Fruit fly (Drosophila melanogaster) whole organism, adult: ENCODE results near the gene CG18666.

ENCODE experiments used
- CG11617 ChIP-seq: fragments of 200-800 bp; sonication (Bioruptor generic); optimal IDR thresholded peaks from 2 replicates; lab custom pipeline; 2017; ENCODE audit warnings: mild to moderate bottlenecking, missing biosample characterization, missing genetic modification reagents, missing genetic modification characterization
- CG12768 ChIP-seq: fragments of 200-800 bp; sonication (Bioruptor generic); optimal IDR thresholded peaks from 2 replicates; lab custom pipeline; 2017; ENCODE audit warnings: missing biosample characterization, missing genetic modification characterization, mild to moderate bottlenecking, moderate library complexity, missing genetic modification reagents
- CG14711 ChIP-seq: fragments of 200-800 bp; sonication (Bioruptor generic); optimal IDR thresholded peaks from 2 replicates; lab custom pipeline; 2018; ENCODE audit warnings: missing biosample characterization, mild to moderate bottlenecking, missing genetic modification characterization, moderate library complexity
- CG1620 ChIP-seq: fragments of 200-800 bp; sonication (Bioruptor generic); optimal IDR thresholded peaks from 2 replicates; lab custom pipeline; 2016; ENCODE audit warnings: missing biosample characterization, missing genetic modification characterization
- CG33017 ChIP-seq: fragments of 200-800 bp; sonication (Bioruptor generic); optimal IDR thresholded peaks from 2 replicates; lab custom pipeline; 2018; ENCODE audit warnings: missing biosample characterization, mild to moderate bottlenecking, missing genetic modification characterization, moderate library complexity
- CG5204 ChIP-seq: fragments of 200-800 bp; sonication (Bioruptor generic); optimal IDR thresholded peaks from 2 replicates; lab custom pipeline; 2016; ENCODE audit warnings: missing biosample characterization, missing genetic modification characterization
- CG7045 ChIP-seq: fragments of 200-800 bp; sonication (Bioruptor generic); optimal IDR thresholded peaks from 2 replicates; lab custom pipeline; 2017; ENCODE audit warnings: missing biosample characterization, mild to moderate bottlenecking, missing genetic modification characterization
- CG7101 ChIP-seq: fragments of 200-800 bp; sonication (Bioruptor generic); optimal IDR thresholded peaks from 2 replicates; lab custom pipeline; 2018; ENCODE audit warnings: missing biosample characterization, mild to moderate bottlenecking, missing genetic modification characterization, moderate library complexity
- Clk ChIP-seq: fragments of 200-800 bp; sonication (Bioruptor generic); optimal IDR thresholded peaks from 2 replicates; lab custom pipeline; 2017; ENCODE audit warnings: missing biosample characterization, missing genetic modification characterization
- Crg-1 ChIP-seq: fragments of 200-800 bp; sonication (Bioruptor generic); optimal IDR thresholded peaks from 2 replicates; lab custom pipeline; 2016; ENCODE audit warnings: missing biosample characterization, missing genetic modification characterization
- Hr96 ChIP-seq: fragments of 200-800 bp; sonication (Bioruptor generic); optimal IDR thresholded peaks from 2 replicates; lab custom pipeline; 2016; ENCODE audit warnings: missing biosample characterization, missing genetic modification characterization
- Mnt ChIP-seq: fragments of 200-800 bp; sonication (Bioruptor generic); optimal IDR thresholded peaks from 2 replicates; lab custom pipeline; 2016; ENCODE audit warnings: missing biosample characterization, mild to moderate bottlenecking, missing genetic modification characterization
- bab1 ChIP-seq: fragments of 200-800 bp; sonication (Bioruptor generic); optimal IDR thresholded peaks from 3 replicates; lab custom pipeline; 2019; ENCODE audit warnings: missing biosample characterization, mild to moderate bottlenecking, missing genetic modification characterization, moderate library complexity
- cic ChIP-seq: fragments of 200-800 bp; sonication (Bioruptor generic); optimal IDR thresholded peaks from 2 replicates; lab custom pipeline; 2017; ENCODE audit warnings: missing biosample characterization, mild to moderate bottlenecking, missing genetic modification characterization, moderate library complexity
- cnc ChIP-seq, 2 experiments: fragments of >200 bp; optimal IDR thresholded peaks; 2 replicates each; lab custom pipeline; 2017
- kay ChIP-seq: fragments of 200-800 bp; sonication (Bioruptor generic); peaks from one replicate; lab custom pipeline; 2016; ENCODE audit warnings: missing biosample characterization, missing genetic modification characterization, borderline replicate concordance
- ovo ChIP-seq: fragments of 200-800 bp; sonication (Bioruptor generic); optimal IDR thresholded peaks from 2 replicates; lab custom pipeline; 2016; ENCODE audit warnings: missing biosample characterization, missing genetic modification characterization
- pad ChIP-seq: fragments of 200-800 bp; sonication (Bioruptor generic); optimal IDR thresholded peaks from 3 replicates; lab custom pipeline; 2017; ENCODE audit warnings: missing biosample characterization, missing genetic modification characterization, mild to moderate bottlenecking, moderate library complexity, missing genetic modification reagents
- tj ChIP-seq: fragments of 200-800 bp; sonication (Bioruptor generic); optimal IDR thresholded peaks from 3 replicates; lab custom pipeline; 2017; ENCODE audit warnings: missing biosample characterization, mild to moderate bottlenecking, missing genetic modification characterization, moderate library complexity
- toe ChIP-seq: fragments of 200-800 bp; sonication (Bioruptor generic); optimal IDR thresholded peaks from 2 replicates; lab custom pipeline; 2016; ENCODE audit warnings: missing biosample characterization, missing genetic modification characterization

Gene CG18666

DNA sequence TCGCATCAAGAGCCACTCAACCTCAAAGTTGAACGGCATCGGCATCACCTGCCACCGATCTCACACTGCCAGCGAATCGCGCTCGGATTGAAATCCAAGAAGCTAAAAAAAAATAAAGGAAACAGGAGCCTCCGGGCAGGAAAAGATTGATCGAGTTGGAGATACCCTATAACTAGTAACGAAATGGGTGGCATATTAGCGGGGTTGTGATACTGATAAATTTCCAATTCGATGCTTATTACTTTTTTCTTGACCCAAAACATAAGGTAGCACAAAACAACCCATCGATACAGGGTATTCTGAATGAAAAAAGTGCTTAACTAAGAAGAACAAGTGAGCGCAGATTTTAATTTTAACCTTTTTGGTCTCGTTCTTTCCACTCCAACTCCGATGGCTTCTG is 37.7 kb downstream of the CG18666 start:
- TF ChIP-seq toe (GFP tag; lab: Kevin White, UChicago) = no peak
- TF ChIP-seq Crg-1 (GFP tag; lab: Kevin White, UChicago) = no peak
- TF ChIP-seq CG11617 (GFP tag; lab: Kevin White, UChicago) = no peak
- TF ChIP-seq bab1 = no peak
- TF ChIP-seq cnc (optimal IDR thresholded peaks at IDR 0.05; lab: Kevin White, UChicago) = no peak
- no peak for TF ChIP-seq Mnt (GFP tag; lab: Kevin White, UChicago)
- TF ChIP-seq kay (GFP tag; lab: Kevin White, UChicago) = no peak
- no peak for TF ChIP-seq CG14711 (tag; lab: Kevin White, UChicago)

DNA sequence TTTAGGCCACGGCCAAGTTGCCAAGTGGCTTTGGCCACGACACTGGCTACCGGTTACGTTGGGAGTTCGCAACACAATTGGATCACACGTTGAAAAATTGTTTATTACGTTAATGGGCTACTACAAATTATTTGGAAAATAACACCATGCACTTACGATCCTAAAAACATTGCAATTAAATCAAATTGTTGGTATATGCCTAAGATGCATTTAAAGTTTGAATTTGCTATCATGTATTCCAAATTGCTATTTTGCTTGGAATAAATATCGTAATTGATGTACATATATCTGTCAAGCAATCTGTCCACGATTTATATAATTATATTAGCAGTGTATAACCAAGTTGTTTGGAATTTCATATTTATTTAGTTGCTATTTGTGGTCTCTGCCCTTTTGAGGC is 38.3 kb downstream of the CG18666 start:
- no peak for TF ChIP-seq CG1620 (GFP tag; lab: Kevin White, UChicago)
- no peak for TF ChIP-seq cnc (optimal IDR thresholded peaks at IDR 0.05; lab: Kevin White, UChicago)
- TF ChIP-seq Crg-1 (GFP tag; lab: Kevin White, UChicago) = no peak
- no peak for TF ChIP-seq CG33017
- no peak for TF ChIP-seq cic (GFP tag; lab: Kevin White, UChicago)
- TF ChIP-seq kay (GFP tag; lab: Kevin White, UChicago) = no peak
- TF ChIP-seq CG7045 (GFP tag; lab: Kevin White, UChicago) = no peak

DNA sequence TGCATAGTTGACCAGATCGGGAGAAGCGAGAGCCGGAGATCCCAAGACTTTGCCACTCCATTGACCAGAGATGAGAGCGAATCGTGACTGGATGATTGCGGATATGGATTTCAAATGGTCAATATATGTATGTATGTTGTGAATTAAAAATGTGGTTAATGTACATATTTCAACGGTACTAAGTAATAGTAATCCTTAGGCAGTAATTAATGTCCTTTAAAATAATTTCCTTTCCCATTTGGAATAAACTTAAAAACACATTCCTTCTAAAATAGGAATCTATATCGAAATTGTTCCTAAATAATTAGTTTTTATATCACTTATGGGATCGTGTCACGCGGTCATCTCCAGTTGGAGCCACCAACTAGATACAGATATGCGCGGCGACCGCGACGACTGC is 39.4 kb downstream of the CG18666 start:
- no peak for TF ChIP-seq CG33017
- TF ChIP-seq Mnt (GFP tag; lab: Kevin White, UChicago) = no peak
- no peak for TF ChIP-seq tj (GFP tag; lab: Kevin White, UChicago)
- TF ChIP-seq CG14711 (tag; lab: Kevin White, UChicago) = no peak
- TF ChIP-seq CG12768 (GFP tag; lab: Kevin White, UChicago) = no peak
- TF ChIP-seq CG5204 (GFP tag; lab: Kevin White, UChicago) = no peak
- TF ChIP-seq CG7101 (tag; lab: Kevin White, UChicago) = no peak
- no peak for TF ChIP-seq CG7045 (GFP tag; lab: Kevin White, UChicago)
- TF ChIP-seq Clk (GFP tag; lab: Kevin White, UChicago) = no peak
- no peak for TF ChIP-seq toe (GFP tag; lab: Kevin White, UChicago)

DNA sequence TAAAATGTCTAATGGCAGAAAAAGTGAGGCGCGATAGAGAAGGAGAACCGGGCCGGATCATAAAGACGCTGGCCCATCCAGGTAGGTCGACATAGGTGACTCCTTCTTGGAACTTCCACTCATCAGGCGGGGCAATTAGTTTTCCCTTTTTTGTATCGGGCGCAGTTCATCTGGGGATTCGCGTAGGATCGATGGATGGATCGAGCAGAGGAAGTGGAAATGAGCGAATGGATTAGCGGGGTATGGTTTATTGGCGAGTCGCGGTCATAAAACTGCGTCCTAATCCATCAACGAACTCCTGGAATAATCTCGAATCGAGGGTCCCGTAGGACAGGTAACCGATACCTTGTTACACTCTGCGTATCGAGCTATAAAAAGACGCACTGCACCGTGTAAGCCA is 40.5 kb downstream of the CG18666 start, which contains the start of gene CG43725:
Gene CG43725, plus strand, starts transcription at position 400 of the 400 bp plus-strand sequence.
- TF ChIP-seq Crg-1 (GFP tag; lab: Kevin White, UChicago) (no peak), toe (GFP tag; lab: Kevin White, UChicago) (no peak), Clk (GFP tag; lab: Kevin White, UChicago) (no peak), CG12768 (GFP tag; lab: Kevin White, UChicago) (no peak), CG1620 (GFP tag; lab: Kevin White, UChicago) (no peak), CG11617 (GFP tag; lab: Kevin White, UChicago) (no peak), cic (GFP tag; lab: Kevin White, UChicago) (no peak), Mnt (GFP tag; lab: Kevin White, UChicago) (no peak), ovo (GFP tag; lab: Kevin White, UChicago) (no peak), Hr96 (GFP tag; lab: Kevin White, UChicago) (no peak)

DNA sequence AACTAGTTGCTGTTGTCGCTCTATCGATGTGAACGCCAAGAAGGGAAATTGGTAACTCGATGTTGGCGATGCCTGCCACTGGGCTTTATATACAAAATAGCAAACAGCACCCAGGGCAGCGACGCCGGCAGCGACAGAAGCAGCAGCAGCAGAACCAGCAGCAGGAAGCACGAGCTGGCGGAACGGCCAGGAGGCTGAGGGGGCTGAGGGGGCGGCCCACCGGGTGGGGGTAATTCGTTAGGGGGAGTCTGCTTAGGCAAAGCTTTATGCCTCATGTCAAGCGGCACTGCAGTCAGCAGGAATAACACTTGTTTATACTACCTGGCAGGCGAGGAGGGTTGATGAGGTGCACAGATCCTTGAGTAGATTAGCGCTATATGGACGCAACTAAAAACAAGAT is 46.7 kb downstream of the CG18666 start, which contains the start of gene AstC:
Gene AstC, minus strand, starts transcription at position 63 of the 400 bp plus-strand sequence.
- TF ChIP-seq ovo (GFP tag; lab: Kevin White, UChicago) (no peak), CG14711 (tag; lab: Kevin White, UChicago) (no peak), bab1 (no peak), CG5204 (GFP tag; lab: Kevin White, UChicago) (no peak), Crg-1 (GFP tag; lab: Kevin White, UChicago) (no peak), toe (GFP tag; lab: Kevin White, UChicago) (no peak), Clk (GFP tag; lab: Kevin White, UChicago) (no peak), kay (GFP tag; lab: Kevin White, UChicago) (no peak)

DNA sequence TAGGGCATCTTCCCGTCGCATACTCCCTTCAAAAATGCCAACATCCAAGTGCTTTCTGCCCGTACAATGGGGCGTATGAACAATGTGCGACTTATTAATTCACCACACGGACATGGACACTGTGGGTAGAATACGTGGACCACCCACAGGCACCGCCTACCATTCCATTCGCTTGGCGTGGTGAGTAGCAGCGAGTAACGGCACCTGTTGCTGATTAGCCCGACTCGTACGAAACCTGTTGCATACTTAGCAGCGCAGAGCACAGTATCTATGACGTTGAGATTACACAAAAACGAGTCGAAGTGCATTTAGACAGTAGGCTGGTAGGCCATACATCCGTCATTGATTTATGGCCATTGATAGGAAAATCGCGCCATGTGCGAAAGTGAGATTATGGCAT is 47.4 kb downstream of the CG18666 start:
- TF ChIP-seq bab1 (no peak), CG7045 (GFP tag; lab: Kevin White, UChicago) (no peak), ovo (GFP tag; lab: Kevin White, UChicago) (no peak), Hr96 (GFP tag; lab: Kevin White, UChicago) (no peak), CG12768 (GFP tag; lab: Kevin White, UChicago) (no peak), Crg-1 (GFP tag; lab: Kevin White, UChicago) (no peak), kay (GFP tag; lab: Kevin White, UChicago) (no peak), CG7101 (tag; lab: Kevin White, UChicago) (no peak), tj (GFP tag; lab: Kevin White, UChicago) (no peak), Mnt (GFP tag; lab: Kevin White, UChicago) (no peak), cic (GFP tag; lab: Kevin White, UChicago) (no peak), CG14711 (tag; lab: Kevin White, UChicago) (no peak), CG5204 (GFP tag; lab: Kevin White, UChicago) (no peak), CG1620 (GFP tag; lab: Kevin White, UChicago) (no peak), cnc (optimal IDR thresholded peaks at IDR 0.05; lab: Kevin White, UChicago) (no peak), CG11617 (GFP tag; lab: Kevin White, UChicago) (no peak), pad (GFP tag; lab: Kevin White, UChicago) (no peak)
